Fruit fly (Drosophila melanogaster) ovary, adult (tissue): ENCODE results near the gene CG12025.

Experiments
- CG17801 ChIP-seq: fragments of 200-800 bp; optimal IDR thresholded peaks from 2 replicates; lab custom pipeline; 2019; ENCODE audit warnings: missing biosample characterization, mild to moderate bottlenecking, missing genetic modification characterization, moderate library complexity; ENCODE audit not compliant: partially characterized antibody

The CG12025 gene

DNA sequence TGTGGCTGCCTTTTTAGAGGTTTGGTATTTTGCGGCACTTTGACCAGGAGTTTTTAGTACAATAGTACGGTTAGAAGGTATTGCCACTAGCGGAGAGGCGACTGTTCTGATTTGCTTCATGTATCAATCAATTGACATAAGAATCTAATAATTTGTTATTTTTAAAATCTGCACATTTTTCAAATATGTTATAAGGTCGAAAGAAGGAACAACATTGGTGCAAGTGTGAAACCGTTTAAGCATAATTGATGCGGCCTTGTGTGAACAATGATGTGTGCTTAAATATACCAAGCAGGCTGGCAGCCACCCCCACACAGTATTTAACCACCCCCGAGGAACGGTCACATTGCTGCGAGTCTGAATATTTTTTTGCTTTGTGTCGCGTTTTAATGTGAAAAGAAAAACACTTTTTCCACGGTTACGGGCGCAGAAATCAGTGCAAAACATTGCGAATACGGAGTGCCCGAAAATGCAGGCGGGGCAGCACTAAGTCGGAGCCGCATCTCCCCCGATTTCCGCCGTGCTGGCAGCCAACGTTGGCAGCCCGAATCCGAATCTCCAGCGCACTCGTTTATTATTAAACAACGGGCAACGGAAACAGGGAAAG is at the start of gene CG12025, which contains the start of gene HBS1:
Gene CG12025, plus strand, starts transcription at position 310 of the 607 bp plus-strand sequence.
Gene HBS1, minus strand, starts transcription at position 120 of the 607 bp plus-strand sequence.
- no peak for TF ChIP-seq CG17801 (GFP tag; lab: Kevin White, UChicago)

dm6 chr3L:1816614-1817013 is 48.6 kb upstream of the CG12025 start:
- TF ChIP-seq CG17801 (GFP tag; lab: Kevin White, UChicago), result no peak

DNA sequence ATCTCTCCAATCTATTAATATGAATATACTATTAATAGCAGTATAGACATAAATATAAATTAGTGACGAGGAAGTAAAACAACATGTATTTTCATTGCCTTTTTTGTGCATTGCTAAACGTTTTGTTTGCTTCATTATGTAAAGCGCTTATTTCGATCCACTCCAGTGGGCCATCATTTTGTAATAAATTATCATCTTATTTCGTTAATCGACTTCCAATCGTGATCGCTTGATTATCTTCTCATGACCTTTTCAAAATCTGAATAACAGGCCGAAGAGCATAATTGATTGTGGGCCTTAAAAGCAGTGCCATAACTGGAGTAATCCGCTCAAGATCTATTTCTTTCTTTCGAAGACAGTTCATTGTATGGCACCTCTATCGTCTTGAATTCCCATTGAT is 47.8 kb upstream of the CG12025 start:
- TF ChIP-seq CG17801 (GFP tag; lab: Kevin White, UChicago), result no peak

dm6 chr3L:1818834-1819233 is 46.4 kb upstream of the CG12025 start:
- TF ChIP-seq CG17801 (GFP tag; lab: Kevin White, UChicago), result no peak

- no peak for TF ChIP-seq CG17801 (GFP tag; lab: Kevin White, UChicago)
Measured at dm6 chr3L:1821140-1821539, 44.1 kb upstream of the CG12025 start.

dm6 chr3L:1822365-1822764 is 42.9 kb upstream of the CG12025 start:
- no peak for TF ChIP-seq CG17801 (GFP tag; lab: Kevin White, UChicago)

DNA sequence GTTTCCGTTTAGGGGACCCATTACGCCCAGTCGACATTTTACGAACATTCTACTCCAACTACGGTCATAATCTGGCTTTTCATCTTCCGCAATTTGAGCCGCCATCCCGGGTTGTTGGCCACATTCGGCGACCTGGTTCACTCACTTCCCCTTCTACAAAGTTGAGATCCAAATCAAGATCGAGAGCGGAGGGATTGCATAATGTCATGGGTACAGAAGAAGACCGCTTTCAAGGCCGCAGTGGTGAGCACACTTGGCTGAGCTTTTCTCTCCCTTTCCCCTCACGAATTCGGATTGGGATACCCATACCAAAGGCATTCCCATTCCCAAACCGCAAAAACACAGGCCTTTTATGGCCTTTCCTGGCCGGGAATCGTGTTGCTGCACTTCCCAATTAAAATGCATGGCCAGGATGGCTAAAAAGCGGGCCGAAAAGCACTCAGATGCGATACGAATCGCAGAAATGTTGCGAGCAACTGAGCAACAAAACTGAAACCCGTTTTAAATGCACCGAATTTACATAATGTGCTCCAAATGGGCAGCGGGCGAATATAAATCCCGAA is 37.3 kb upstream of the CG12025 start:
- no peak for TF ChIP-seq CG17801 (GFP tag; lab: Kevin White, UChicago)

DNA sequence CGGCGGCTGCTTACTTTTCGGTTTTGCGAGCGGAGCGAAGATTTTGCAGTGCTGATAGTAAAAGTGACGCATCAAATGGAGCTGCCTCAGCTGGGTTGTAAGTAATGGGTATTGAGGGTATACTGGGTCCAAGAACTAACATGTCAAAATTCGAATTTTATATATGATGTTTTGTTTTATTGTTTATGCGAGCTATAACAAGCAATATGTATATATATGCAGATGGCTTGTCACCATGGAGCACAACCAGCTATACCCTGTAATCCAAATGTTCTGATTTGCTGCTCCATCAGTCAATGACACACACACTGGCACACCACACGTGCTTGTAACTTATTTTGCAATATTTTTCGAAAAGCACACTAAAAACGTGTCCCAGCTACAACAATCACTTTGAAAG is 35.7 kb upstream of the CG12025 start:
- TF ChIP-seq CG17801 (GFP tag; lab: Kevin White, UChicago), result no peak

- TF ChIP-seq CG17801 (GFP tag; lab: Kevin White, UChicago), result no peak
Measured at dm6 chr3L:1831753-1832268, 33.4 kb upstream of the CG12025 start, which contains the start of gene Cpr62Ba. TSS of gene Cpr62Ba (minus strand) at chr3L:1831783.

DNA sequence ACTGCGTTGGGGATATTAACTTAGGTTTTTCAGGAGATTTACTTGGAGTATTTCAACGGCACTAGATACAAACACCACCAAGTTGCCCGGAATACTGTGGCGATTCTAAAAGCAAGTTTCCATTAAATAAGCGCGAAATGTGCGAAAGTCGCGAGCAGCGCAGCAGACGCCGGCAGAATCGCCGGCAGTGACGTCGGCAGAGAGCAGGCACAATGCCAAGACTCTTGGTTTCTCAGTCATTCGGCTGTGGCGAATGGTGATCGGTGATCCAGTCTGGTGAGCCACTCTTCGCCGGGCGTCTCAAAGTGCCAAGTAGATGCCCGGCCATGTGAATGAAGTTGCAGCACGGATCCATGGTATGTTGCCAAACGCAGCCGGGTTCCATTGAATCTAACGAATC is 30.2 kb upstream of the CG12025 start, which contains the start of gene Cpr62Bb:
Gene Cpr62Bb, minus strand, starts transcription at position 101 of the 400 bp plus-strand sequence.
- TF ChIP-seq CG17801 (GFP tag; lab: Kevin White, UChicago), result no peak

- no peak for TF ChIP-seq CG17801 (GFP tag; lab: Kevin White, UChicago)
Measured at dm6 chr3L:1841984-1842383, 23.2 kb upstream of the CG12025 start, which contains the start of gene Cpr62Bc. TSS of gene Cpr62Bc (minus strand) at chr3L:1842084.

DNA sequence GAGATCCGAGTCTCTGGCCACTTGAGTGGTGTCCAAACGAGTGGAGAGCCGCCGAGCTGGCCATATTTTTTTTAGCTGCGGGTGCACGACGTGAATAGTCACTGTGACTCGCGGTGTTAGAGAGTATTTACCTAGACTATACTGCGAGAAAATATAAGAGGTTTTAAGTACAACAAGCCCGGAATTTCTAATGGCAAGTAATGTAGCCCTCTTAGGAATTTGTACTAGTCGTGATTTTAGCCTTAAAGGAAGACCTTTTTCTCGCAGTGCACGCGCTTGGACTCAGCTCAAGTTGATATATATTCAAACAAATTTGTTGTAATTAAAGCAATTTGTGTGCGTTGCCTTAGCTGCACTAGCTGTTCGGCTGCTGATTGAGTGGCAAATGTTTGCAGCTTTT is 20.6 kb upstream of the CG12025 start:
- TF ChIP-seq CG17801 (GFP tag; lab: Kevin White, UChicago), result no peak

dm6 chr3L:1850498-1850897 is 14.7 kb upstream of the CG12025 start:
- no peak for TF ChIP-seq CG17801 (GFP tag; lab: Kevin White, UChicago)

- TF ChIP-seq CG17801 (GFP tag; lab: Kevin White, UChicago), result no peak
Measured at dm6 chr3L:1853277-1853676, 12.0 kb upstream of the CG12025 start.

dm6 chr3L:1855491-1855890 is 9.7 kb upstream of the CG12025 start, which contains the start of gene CNMa:
TSS of gene CNMa (minus strand) at chr3L:1855591.
- TF ChIP-seq CG17801 (GFP tag; lab: Kevin White, UChicago), result no peak
